Worm (Caenorhabditis elegans) whole organism, young adult: ENCODE results near the gene B0395.3.
A peak's percentile ranks its signal among the peaks of the same experiment; 100 is the strongest.

ENCODE experiments used
- B0035.1 ChIP-seq: sonication (generic microtip); optimal IDR thresholded peaks from 2 replicates; lab custom pipeline; 2016; ENCODE audit warnings: missing genetic modification characterization, mild to moderate bottlenecking, missing compliant biosample characterization, missing genotype, missing genetic modification reagents
- B0336.3 ChIP-seq: fragments of 200-800 bp; sonication (Bioruptor generic); IDR thresholded peaks from 2 replicates; pipeline ENCODE4 v1.3.6; 2022; ENCODE audit warnings: missing genetic modification characterization, missing compliant biosample characterization
- F23B12.7 ChIP-seq: sonication (generic microtip); optimal IDR thresholded peaks from 2 replicates; lab custom pipeline; 2017; ENCODE audit warnings: missing genetic modification characterization, mild to moderate bottlenecking, missing compliant biosample characterization, antibody characterized with exemption, moderate library complexity; ENCODE audit not compliant: insufficient read depth
- F55B11.4 ChIP-seq: sonication (generic microtip); optimal IDR thresholded peaks from 2 replicates; lab custom pipeline; 2016; ENCODE audit warnings: missing compliant biosample characterization, missing genetic modification characterization, borderline replicate concordance; ENCODE audit not compliant: insufficient read depth
- F57A8.1 ChIP-seq: fragments of 200-800 bp; sonication (Bioruptor generic); optimal IDR thresholded peaks from 2 replicates; lab custom pipeline; 2018; ENCODE audit warnings: mild to moderate bottlenecking, missing genetic modification characterization, moderate library complexity, missing compliant biosample characterization
- K12H6.12 ChIP-seq: fragments of 200-800 bp; sonication (Bioruptor generic); optimal IDR thresholded peaks from 2 replicates; lab custom pipeline; 2018; ENCODE audit warnings: mild to moderate bottlenecking, missing genetic modification characterization, missing compliant biosample characterization
- Y56A3A.18 ChIP-seq: fragments of 200-800 bp; sonication (Bioruptor generic); IDR thresholded peaks from 2 replicates; pipeline ENCODE4 v1.3.6; 2022; ENCODE audit warnings: missing genetic modification reagents, missing genetic modification characterization, missing compliant biosample characterization
- Y79H2A.3 ChIP-seq: fragments of 200-800 bp; sonication (Bioruptor generic); conservative IDR thresholded peaks from 2 replicates; pipeline ENCODE4 v1.3.6; 2022; ENCODE audit warnings: missing genetic modification reagents, missing genetic modification characterization, missing compliant biosample characterization
- Y95B8A.8 ChIP-seq: fragments of 200-800 bp; sonication (Bioruptor generic); IDR thresholded peaks from 2 replicates; pipeline ENCODE4 v1.3.6; 2022; ENCODE audit warnings: missing genetic modification reagents, missing genetic modification characterization, missing compliant biosample characterization
- ZK185.1 ChIP-seq: sonication (generic microtip); optimal IDR thresholded peaks from 2 replicates; lab custom pipeline; 2016; ENCODE audit warnings: mild to moderate bottlenecking, missing genetic modification characterization, missing compliant biosample characterization; ENCODE audit not compliant: poor library complexity, severe bottlenecking
- akir-1 ChIP-seq: fragments of 200-800 bp; sonication (Bioruptor generic); optimal IDR thresholded peaks from 2 replicates; lab custom pipeline; 2018; ENCODE audit warnings: mild to moderate bottlenecking, missing genetic modification characterization, moderate library complexity, missing compliant biosample characterization
- athp-1 ChIP-seq: sonication (generic microtip); optimal IDR thresholded peaks from 2 replicates; lab custom pipeline; 2017; ENCODE audit warnings: mild to moderate bottlenecking, missing genetic modification characterization, missing compliant biosample characterization
- bed-1 ChIP-seq: fragments of 200-800 bp; sonication (Bioruptor generic); IDR thresholded peaks from 2 replicates; pipeline ENCODE4 v1.3.6; 2022; ENCODE audit warnings: missing genetic modification reagents, missing genetic modification characterization, missing compliant biosample characterization
- ccch-3 ChIP-seq: fragments of 200-800 bp; sonication (Bioruptor generic); optimal IDR thresholded peaks from 2 replicates; lab custom pipeline; 2018; ENCODE audit warnings: mild to moderate bottlenecking, missing genetic modification characterization, missing compliant biosample characterization
- cebp-1 ChIP-seq, 2 experiments: fragments of 200-800 bp in 1 of 2; sonication (Bioruptor generic) in 1 of 2; sonication (generic microtip) in 1 of 2; IDR thresholded peaks in 1 of 2; optimal IDR thresholded peaks in 1 of 2; 2 replicates each; pipeline versions ENCODE4 v1.3.6 to Lab custom; 2017 to 2022; ENCODE audit warnings: missing compliant biosample characterization in 2 of 2, missing genetic modification characterization in 2 of 2, mild to moderate bottlenecking in 1 of 2, missing genetic modification reagents in 1 of 2, moderate library complexity in 1 of 2
- cebp-2 ChIP-seq: fragments of 200-800 bp; sonication (Bioruptor generic); IDR thresholded peaks from 2 replicates; pipeline ENCODE4 v1.3.6; 2022; ENCODE audit warnings: missing genetic modification characterization, missing compliant biosample characterization
- ceh-100 ChIP-seq: fragments of 200-800 bp; sonication (Bioruptor generic); IDR thresholded peaks from 2 replicates; pipeline ENCODE4 v1.3.6; 2022; ENCODE audit warnings: missing genetic modification reagents, missing genetic modification characterization, missing compliant biosample characterization
- chd-7 ChIP-seq: sonication (generic microtip); optimal IDR thresholded peaks from 2 replicates; lab custom pipeline; 2016; ENCODE audit warnings: mild to moderate bottlenecking, missing genetic modification characterization, moderate library complexity, missing compliant biosample characterization
- die-1 ChIP-seq: sonication (generic microtip); optimal IDR thresholded peaks from 2 replicates; lab custom pipeline; 2016; ENCODE audit warnings: missing genotype, mild to moderate bottlenecking, missing genetic modification characterization, missing compliant biosample characterization
- egrh-3 ChIP-seq: fragments of 200-800 bp; sonication (Bioruptor generic); IDR thresholded peaks from 2 replicates; pipeline ENCODE4 v1.3.6; 2022; ENCODE audit warnings: missing genetic modification reagents, missing genetic modification characterization, missing compliant biosample characterization
- gei-17 ChIP-seq: fragments of 200-800 bp; sonication (Bioruptor generic); optimal IDR thresholded peaks from 2 replicates; lab custom pipeline; 2018; ENCODE audit warnings: mild to moderate bottlenecking, missing genetic modification characterization, missing compliant biosample characterization
- hmg-1.2 ChIP-seq: fragments of 200-800 bp; sonication (Bioruptor generic); IDR thresholded peaks from 2 replicates; pipeline ENCODE4 v1.3.6; 2022; ENCODE audit warnings: missing genetic modification reagents, missing genetic modification characterization, missing compliant biosample characterization
- hmg-20 ChIP-seq: fragments of 200-800 bp; sonication (Bioruptor generic); IDR thresholded peaks from 2 replicates; pipeline ENCODE4 v1.3.6; 2022; ENCODE audit warnings: missing genetic modification reagents, missing genetic modification characterization, missing compliant biosample characterization
- hsf-1 ChIP-seq: fragments of 200-800 bp; sonication (Bioruptor generic); IDR thresholded peaks from 2 replicates; pipeline ENCODE4 v1.3.6; 2022; ENCODE audit warnings: missing genetic modification reagents, missing genetic modification characterization, missing compliant biosample characterization
- lag-1 ChIP-seq: fragments of 200-800 bp; sonication (Bioruptor generic); IDR thresholded peaks from 2 replicates; pipeline ENCODE4 v1.3.6; 2022; ENCODE audit warnings: missing genetic modification reagents, missing genetic modification characterization, missing compliant biosample characterization
- lin-26 ChIP-seq: fragments of 200-800 bp; sonication (Bioruptor generic); IDR thresholded peaks from 2 replicates; pipeline ENCODE4 v1.3.6; 2022; ENCODE audit warnings: missing genetic modification reagents, missing genetic modification characterization, missing compliant biosample characterization
- lir-1 ChIP-seq: fragments of 200-800 bp; sonication (Bioruptor generic); conservative IDR thresholded peaks from 2 replicates; pipeline ENCODE4 v1.3.6; 2022; ENCODE audit warnings: missing genetic modification reagents, missing genetic modification characterization, missing compliant biosample characterization
- mes-4 ChIP-seq: sonication (generic microtip); optimal IDR thresholded peaks from 2 replicates; lab custom pipeline; 2016; ENCODE audit warnings: missing genotype, missing genetic modification characterization, missing compliant biosample characterization
- nfya-1 ChIP-seq: sonication (generic microtip); optimal IDR thresholded peaks from 2 replicates; lab custom pipeline; 2017; ENCODE audit warnings: antibody characterized with exemption, missing compliant biosample characterization, missing genetic modification characterization, borderline replicate concordance; ENCODE audit not compliant: insufficient read depth
- nhr-120 ChIP-seq: fragments of 200-800 bp; sonication (Bioruptor generic); IDR thresholded peaks from 2 replicates; pipeline ENCODE4 v1.3.6; 2022; ENCODE audit warnings: missing genetic modification characterization, missing compliant biosample characterization
- nhr-179 ChIP-seq: sonication (generic microtip); optimal IDR thresholded peaks from 2 replicates; lab custom pipeline; 2016; ENCODE audit warnings: mild to moderate bottlenecking, missing genetic modification characterization, missing compliant biosample characterization
- nhr-27 ChIP-seq: fragments of 200-800 bp; sonication (Bioruptor generic); optimal IDR thresholded peaks from 2 replicates; lab custom pipeline; 2018; ENCODE audit warnings: mild to moderate bottlenecking, missing genetic modification characterization, moderate library complexity, missing compliant biosample characterization
- nhr-90 ChIP-seq: sonication (generic microtip); optimal IDR thresholded peaks from 2 replicates; lab custom pipeline; 2016; ENCODE audit warnings: missing genotype, mild to moderate bottlenecking, missing genetic modification characterization, missing compliant biosample characterization
- pbrm-1 ChIP-seq: fragments of 200-800 bp; sonication (Bioruptor generic); IDR thresholded peaks from 2 replicates; pipeline ENCODE4 v1.3.6; 2022; ENCODE audit warnings: missing genetic modification reagents, missing genetic modification characterization, missing compliant biosample characterization
- repo-1 ChIP-seq: sonication (generic microtip); optimal IDR thresholded peaks from 2 replicates; lab custom pipeline; 2017; ENCODE audit warnings: mild to moderate bottlenecking, missing genetic modification characterization, missing compliant biosample characterization
- rpc-1 ChIP-seq, 2 experiments: fragments of 150-350 bp in 1 of 2; sonication (generic microtip) in 1 of 2; optimal IDR thresholded peaks; 2 replicates each; lab custom pipeline; 2014 to 2018; ENCODE audit warnings: missing biosample characterization in 1 of 2, missing genetic modification characterization in 1 of 2, missing genetic modification reagents in 1 of 2, missing genotype in 1 of 2
- snpc-1.1 ChIP-seq: sonication (generic microtip); optimal IDR thresholded peaks from 2 replicates; lab custom pipeline; 2017; ENCODE audit warnings: missing genetic modification characterization, mild to moderate bottlenecking, missing compliant biosample characterization, antibody characterized with exemption, moderate library complexity, missing genotype, missing genetic modification reagents; ENCODE audit not compliant: insufficient read depth
- snpc-1.3 ChIP-seq: sonication (generic microtip); optimal IDR thresholded peaks from 2 replicates; lab custom pipeline; 2017; ENCODE audit warnings: missing genetic modification characterization, mild to moderate bottlenecking, missing compliant biosample characterization, antibody characterized with exemption, moderate library complexity, missing genotype, missing genetic modification reagents; ENCODE audit not compliant: insufficient read depth
- snpc-4 ChIP-seq, 5 experiments: fragments of 150-350 bp in 1 of 5; sonication (generic microtip) in 4 of 5; optimal IDR thresholded peaks; 2 replicates each; lab custom pipeline; 2014 to 2018; ENCODE audit warnings: missing genetic modification characterization in 5 of 5, missing biosample characterization in 3 of 5, antibody characterized with exemption in 2 of 5, mild to moderate bottlenecking in 2 of 5, missing compliant biosample characterization in 2 of 5, missing genotype in 2 of 5, moderate library complexity in 2 of 5, missing genetic modification reagents in 1 of 5
- tbp1 ChIP-seq: fragments of 200-800 bp; sonication (Bioruptor generic); optimal IDR thresholded peaks from 2 replicates; lab custom pipeline; 2018; ENCODE audit warnings: mild to moderate bottlenecking, missing genetic modification characterization, missing compliant biosample characterization
- unc-130 ChIP-seq: sonication (generic microtip); optimal IDR thresholded peaks from 2 replicates; lab custom pipeline; 2016; ENCODE audit warnings: missing genetic modification reagents, missing genetic modification characterization, missing compliant biosample characterization
- xnd-1 ChIP-seq: sonication (generic microtip); optimal IDR thresholded peaks from 2 replicates; lab custom pipeline; 2016; ENCODE audit warnings: missing genotype, missing genetic modification reagents, missing genetic modification characterization, missing compliant biosample characterization
- ztf-18 ChIP-seq: sonication (generic microtip); optimal IDR thresholded peaks from 2 replicates; lab custom pipeline; 2016; ENCODE audit warnings: missing genotype, mild to moderate bottlenecking, missing genetic modification characterization, missing compliant biosample characterization
- ztf-25 ChIP-seq: fragments of 200-800 bp; sonication (Bioruptor generic); IDR thresholded peaks from 2 replicates; pipeline ENCODE4 v1.3.6; 2022; ENCODE audit warnings: missing genetic modification reagents, missing genetic modification characterization, missing compliant biosample characterization
- ztf-28 ChIP-seq: fragments of 200-800 bp; sonication (Bioruptor generic); IDR thresholded peaks from 2 replicates; pipeline ENCODE4 v1.3.6; 2022; ENCODE audit warnings: missing genetic modification reagents, missing genetic modification characterization, missing compliant biosample characterization
- ztf-6 ChIP-seq: fragments of 200-800 bp; sonication (Bioruptor generic); IDR thresholded peaks from 2 replicates; pipeline ENCODE4 v1.3.6; 2022; ENCODE audit warnings: missing genetic modification reagents, missing genetic modification characterization, missing compliant biosample characterization

Gene B0395.3

DNA sequence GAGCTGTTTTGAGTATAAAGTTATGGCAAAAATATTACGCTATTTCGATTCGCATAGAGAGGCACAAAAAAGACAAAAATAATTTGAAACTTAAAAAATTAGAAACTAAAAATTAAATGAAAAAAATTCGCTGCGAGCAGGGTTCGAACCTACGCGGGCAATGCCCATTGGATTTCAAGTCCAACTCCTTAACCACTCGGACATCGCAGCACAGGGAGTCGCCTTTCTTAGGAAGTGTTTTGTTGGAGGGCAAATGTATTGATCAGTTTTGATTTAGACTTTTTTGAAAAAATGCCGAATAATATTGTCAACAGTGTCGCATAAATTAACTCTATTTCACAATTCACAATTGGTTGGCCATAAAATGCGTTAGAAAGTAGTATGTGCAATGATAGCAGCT lies 2.4 kb upstream of the B0395.3 start:
- TF ChIP-seq snpc-1.3 (tag; lab: Kevin White, UChicago) (peak; percentile 0), athp-1 (tag; lab: Kevin White, UChicago) (no peak), Y56A3A.18 (GFP tag; lab: Robert Waterston, UW) (no peak), repo-1 (no peak), hmg-20 (no peak), mes-4 (peak; percentile 29), lir-1 (GFP tag; lab: Robert Waterston, UW) (no peak), Y95B8A.8 (GFP tag; lab: Robert Waterston, UW) (no peak), unc-130 (GFP tag; lab: Kevin White, UChicago) (no peak), pbrm-1 (GFP tag; lab: Robert Waterston, UW) (peak; percentile 67; the same call in 1 of the 2 replicates), nhr-120 (GFP tag; lab: Robert Waterston, UW) (no peak), ZK185.1 (tag; lab: Kevin White, UChicago) (no peak), ccch-3 (GFP tag; lab: Kevin White, UChicago) (no peak), B0336.3 (no peak), tbp1 (peak; percentile 88), hmg-1.2 (peak; percentile 42; the same call in 1 of the 2 replicates), nfya-1 (tag; lab: Kevin White, UChicago) (no peak), xnd-1 (tag; lab: Kevin White, UChicago) (no peak), cebp-1 (GFP tag; IDR thresholded peaks at IDR 0.05; lab: Robert Waterston, UW) (no peak), cebp-1 (tag; optimal IDR thresholded peaks at IDR 0.05; lab: Kevin White, UChicago) (no peak), nhr-27 (tag; lab: Kevin White, UChicago) (no peak), lag-1 (no peak), egrh-3 (GFP tag; lab: Robert Waterston, UW) (no peak), snpc-4 (GFP tag; optimal IDR thresholded peaks at IDR 0.05; lab: Kevin White, UChicago) (no peak), snpc-4 (tag; optimal IDR thresholded peaks at IDR 0.05; lab: Kevin White, UChicago) (peak in 1 of 4 experiments; percentile 60), rpc-1 (optimal IDR thresholded peaks at IDR 0.05; lab: Kevin White, UChicago) (peak; percentile 58), rpc-1 (tag; optimal IDR thresholded peaks at IDR 0.05; lab: Kevin White, UChicago) (peak; percentile 79), cebp-2 (GFP tag; lab: Robert Waterston, UW) (no peak), die-1 (tag; lab: Kevin White, UChicago) (peak; percentile 51), gei-17 (GFP tag; lab: Kevin White, UChicago) (no peak), chd-7 (tag; lab: Kevin White, UChicago) (no peak), lin-26 (GFP tag; lab: Robert Waterston, UW) (peak; percentile 73), ztf-25 (GFP tag; lab: Robert Waterston, UW) (0 out of 2 replicates have a peak, but pooled peaks have one; percentile 17), F23B12.7 (tag; lab: Kevin White, UChicago) (peak; percentile 18), hsf-1 (GFP tag; lab: Robert Waterston, UW) (no peak), ztf-28 (GFP tag; lab: Robert Waterston, UW) (no peak), bed-1 (GFP tag; lab: Robert Waterston, UW) (no peak), snpc-1.1 (tag; lab: Kevin White, UChicago) (peak; percentile 23), Y79H2A.3 (GFP tag; lab: Robert Waterston, UW) (no peak), K12H6.12 (tag; lab: Kevin White, UChicago) (no peak), F55B11.4 (tag; lab: Kevin White, UChicago) (no peak), ztf-18 (no peak), nhr-90 (tag; lab: Kevin White, UChicago) (peak; percentile 16), B0035.1 (tag; lab: Kevin White, UChicago) (no peak), ztf-6 (GFP tag; lab: Robert Waterston, UW) (no peak), F57A8.1 (GFP tag; lab: Kevin White, UChicago) (no peak), nhr-179 (tag; lab: Kevin White, UChicago) (no peak), ceh-100 (GFP tag; lab: Robert Waterston, UW) (no peak), akir-1 (no peak)
